Worm (Caenorhabditis elegans): ENCODE data around the gene D1014.13.

The D1014.13 gene

DNA sequence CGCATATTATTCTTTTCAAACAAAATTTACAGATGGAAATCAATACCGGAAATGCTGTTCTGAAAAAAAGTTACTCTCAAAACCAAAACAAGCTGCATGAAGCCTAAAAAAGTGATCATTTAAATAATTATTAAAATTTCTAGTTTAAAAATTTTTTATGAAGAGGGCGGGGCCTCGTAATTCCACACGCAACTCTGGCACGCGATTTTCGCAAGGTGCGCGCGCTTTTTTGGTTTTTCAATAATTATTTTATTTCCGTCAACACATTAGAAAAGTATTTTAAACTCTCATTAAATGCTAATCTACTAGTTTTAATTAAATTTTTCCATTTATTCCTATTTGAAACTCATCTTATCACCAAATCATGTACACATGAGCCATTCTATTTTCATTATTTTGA is 15.7 kb upstream of the D1014.13 start (continued):
- TF ChIP-seq egrh-3 (GFP tag; IDR thresholded peaks at IDR 0.05) (no peak), xnd-1 (tag; optimal IDR thresholded peaks at IDR 0.05) (no peak), sptf-2 (GFP tag; optimal IDR thresholded peaks at IDR 0.05) (no peak), tbx-9 (tag; optimal IDR thresholded peaks at IDR 0.05; ENCODE audit: borderline replicate concordance) (no peak), attf-5 (GFP tag; optimal IDR thresholded peaks at IDR 0.05) (no peak), cebp-1 (GFP tag; IDR thresholded peaks at IDR 0.05) (no peak), cebp-1 (tag; optimal IDR thresholded peaks at IDR 0.05) (no peak), ccch-3 (GFP tag; optimal IDR thresholded peaks at IDR 0.05) (no peak), rcor-1 (GFP tag; IDR thresholded peaks at IDR 0.05) (peak; percentile 14; the same call in 1 of the 2 replicates), gei-17 (GFP tag; optimal IDR thresholded peaks at IDR 0.05) (no peak), ceh-79 (tag; optimal IDR thresholded peaks at IDR 0.05) (no peak), nhr-90 (tag; optimal IDR thresholded peaks at IDR 0.05) (no peak), madf-6 (GFP tag; IDR thresholded peaks at IDR 0.05) (peak; percentile 38; the same call in 1 of the 2 replicates), lin-35 (GFP tag; optimal IDR thresholded peaks at IDR 0.05) (no peak), nfya-1 (tag; optimal IDR thresholded peaks at IDR 0.05; ENCODE audit: borderline replicate concordance, insufficient read depth) (no peak), rpc-1 (optimal IDR thresholded peaks at IDR 0.05) (peak; percentile 28), rpc-1 (tag; optimal IDR thresholded peaks at IDR 0.05) (no peak), egl-18 (GFP tag; IDR thresholded peaks at IDR 0.05) (no peak), D2030.7 (GFP tag; IDR thresholded peaks at IDR 0.05) (peak; percentile 47), K11D2.4 (GFP tag; IDR thresholded peaks at IDR 0.05) (no peak), attf-3 (GFP tag; conservative IDR thresholded peaks at IDR 0.05) (no peak), nhr-179 (tag; optimal IDR thresholded peaks at IDR 0.05) (no peak), F52B5.7 (tag; optimal IDR thresholded peaks at IDR 0.05) (no peak), mxl-1 (tag; optimal IDR thresholded peaks at IDR 0.05) (no peak)

DNA sequence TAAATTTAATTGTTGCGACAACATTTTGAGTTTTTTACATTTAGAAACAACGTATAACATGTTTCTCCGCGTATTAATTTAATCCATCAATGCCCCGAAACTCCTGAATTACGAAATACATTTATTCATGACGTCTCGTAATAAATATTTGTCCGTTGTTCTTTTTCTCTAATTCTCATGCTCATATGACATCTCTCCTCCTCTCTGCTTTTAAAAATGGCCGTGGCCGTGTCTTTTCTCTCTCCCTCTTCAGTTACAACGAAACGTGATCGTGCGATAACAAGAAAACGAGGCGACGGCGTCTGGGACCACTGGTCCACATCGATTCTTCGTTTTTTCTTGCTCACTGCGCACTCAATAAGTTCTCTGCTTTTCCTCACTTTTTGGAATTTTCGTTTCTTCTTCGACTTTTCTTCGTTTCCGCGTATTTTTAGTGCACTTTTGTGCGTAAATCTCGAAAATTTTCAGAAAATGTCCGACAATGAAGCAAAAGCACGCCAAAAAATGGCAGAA is 15.2 kb upstream of the D1014.13 start, which contains the start of gene snap-1:
TSS of gene snap-1 (plus strand) at position 463 of the 513 bp plus-strand sequence.
- TF ChIP-seq tlf-1 (GFP tag; optimal IDR thresholded peaks at IDR 0.05): no peak
- TF ChIP-seq nhr-80 (tag; optimal IDR thresholded peaks at IDR 0.05): peak; percentile 16
- peak; percentile 3 for TF ChIP-seq tbp1 (GFP tag; optimal IDR thresholded peaks at IDR 0.05)
- 0 out of 2 replicates have a peak, but pooled peaks have one; percentile 47 for TF ChIP-seq mcd-1 (GFP tag; IDR thresholded peaks at IDR 0.05)
- TF ChIP-seq bed-1 (GFP tag; IDR thresholded peaks at IDR 0.05): no peak
- TF ChIP-seq cebp-1 (GFP tag; IDR thresholded peaks at IDR 0.05): peak; percentile 90
- TF ChIP-seq cebp-1 (tag; optimal IDR thresholded peaks at IDR 0.05): peak; percentile 95
- TF ChIP-seq let-607 (tag; optimal IDR thresholded peaks at IDR 0.05): no peak
- no peak for TF ChIP-seq F55B11.4 (tag; optimal IDR thresholded peaks at IDR 0.05; ENCODE audit: borderline replicate concordance, insufficient read depth)
- peak; percentile 51; the same call in 1 of the 2 replicates for TF ChIP-seq dox-1 (GFP tag; IDR thresholded peaks at IDR 0.05)
- TF ChIP-seq ceh-27 (GFP tag; optimal IDR thresholded peaks at IDR 0.05): peak; percentile 46
- TF ChIP-seq K12H6.12 (tag; optimal IDR thresholded peaks at IDR 0.05): peak; percentile 73
- peak; percentile 17 for TF ChIP-seq lin-54 (GFP tag; optimal IDR thresholded peaks at IDR 0.05)
- TF ChIP-seq pbrm-1 (GFP tag; IDR thresholded peaks at IDR 0.05): peak; percentile 27; the same call in 1 of the 2 replicates
- TF ChIP-seq lin-35 (GFP tag; optimal IDR thresholded peaks at IDR 0.05): peak in 1 of 3 experiments; percentile 44
- TF ChIP-seq hmg-1.2 (GFP tag; IDR thresholded peaks at IDR 0.05): peak; percentile 45; the same call in 1 of the 2 replicates
- peak; percentile 44 for TF ChIP-seq ama-1 (optimal IDR thresholded peaks at IDR 0.05)
- no peak for TF ChIP-seq ama-1 (GFP tag; optimal IDR thresholded peaks at IDR 0.05)
- TF ChIP-seq attf-5 (GFP tag; optimal IDR thresholded peaks at IDR 0.05): peak; percentile 83
- TF ChIP-seq ceh-40 (GFP tag; IDR thresholded peaks at IDR 0.05): 0 out of 2 replicates have a peak, but pooled peaks have one; percentile 46
